Worm (Caenorhabditis elegans): ENCODE data around the gene T23F2.4.

DNA sequence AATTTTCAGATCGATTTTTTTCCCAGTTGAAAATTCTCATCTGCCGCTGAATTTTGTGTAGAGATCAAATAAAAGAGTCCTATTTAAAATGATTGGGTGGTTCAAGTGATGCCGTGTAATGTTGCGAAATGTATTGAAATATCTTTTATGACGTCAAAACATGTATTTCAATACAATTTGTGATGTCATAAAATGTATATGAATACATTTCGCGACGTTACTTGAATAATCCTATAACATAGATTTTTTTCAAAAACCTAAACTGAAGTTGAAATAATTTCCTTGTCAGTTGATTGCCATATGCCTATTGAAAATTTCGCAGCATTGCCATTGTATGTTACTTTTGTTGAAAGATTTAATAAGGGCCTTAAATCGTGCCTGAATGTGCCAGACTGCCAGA is 25.3 kb downstream of the T23F2.4 start, which contains the start of gene F55D1.1:
- TF ChIP-seq pha-4 (tag; optimal IDR thresholded peaks at IDR 0.05) (no peak), ceh-18 (tag; optimal IDR thresholded peaks at IDR 0.05) (no peak), unc-42 (tag; optimal IDR thresholded peaks at IDR 0.05) (no peak)
